Fruit fly (Drosophila melanogaster) whole organism, embryonic: ENCODE results near the gene CG17633.

Experiments
- Ada2b ChIP-seq: fragments of 200-800 bp; sonication (Bioruptor generic); IDR thresholded peaks from 2 replicates; pipeline ENCODE4 v1.3.6; 2022; ENCODE audit warnings: missing biosample characterization, missing genetic modification characterization
- Awh ChIP-seq: fragments of 200-800 bp; sonication (Bioruptor generic); IDR thresholded peaks from 2 replicates; pipeline ENCODE4, ENCODE4 v1.3.6; 2022; ENCODE audit warnings: missing biosample characterization, missing genetic modification characterization
- Bteb2 ChIP-seq: fragments of 200-800 bp; sonication (Bioruptor generic); optimal IDR thresholded peaks from 2 replicates; lab custom pipeline; 2016; ENCODE audit warnings: missing biosample characterization, missing genetic modification characterization
- C15 ChIP-seq: fragments of 200-800 bp; sonication (Bioruptor generic); IDR thresholded peaks from 3 replicates; pipeline ENCODE4 v1.3.6; 2022; ENCODE audit warnings: missing biosample characterization, missing genetic modification characterization
- CG10147 ChIP-seq: fragments of 200-800 bp; sonication (Bioruptor generic); optimal IDR thresholded peaks from 2 replicates; lab custom pipeline; 2019; ENCODE audit warnings: missing biosample characterization, mild to moderate bottlenecking, missing genetic modification characterization, moderate library complexity
- CG10209 ChIP-seq: fragments of 200-800 bp; sonication (Bioruptor generic); optimal IDR thresholded peaks from 3 replicates; lab custom pipeline; 2017; ENCODE audit warnings: missing biosample characterization, mild to moderate bottlenecking, missing genetic modification characterization, missing genetic modification reagents
- CG10654 ChIP-seq: fragments of 200-800 bp; sonication (Bioruptor generic); optimal IDR thresholded peaks from 2 replicates; lab custom pipeline; 2016; ENCODE audit warnings: missing biosample characterization, missing genetic modification characterization
- CG11247 ChIP-seq: fragments of 200-800 bp; sonication (Bioruptor generic); IDR thresholded peaks from 2 replicates; pipeline ENCODE4 v1.3.6; 2022; ENCODE audit warnings: missing biosample characterization, missing genetic modification characterization
- CG11723 ChIP-seq: fragments of 200-800 bp; sonication (Bioruptor generic); optimal IDR thresholded peaks from 2 replicates; lab custom pipeline; 2017; ENCODE audit warnings: missing biosample characterization, mild to moderate bottlenecking, missing genetic modification characterization
- CG17359 ChIP-seq: fragments of 200-800 bp; sonication (Bioruptor generic); optimal IDR thresholded peaks from 3 replicates; lab custom pipeline; 2018; ENCODE audit warnings: missing biosample characterization, mild to moderate bottlenecking, missing genetic modification characterization, moderate library complexity
- CG17612 ChIP-seq: fragments of 200-800 bp; sonication (Bioruptor generic); IDR thresholded peaks from 2 replicates; pipeline ENCODE4 v1.3.6; 2022; ENCODE audit warnings: missing biosample characterization, missing genetic modification characterization
- CG18599 ChIP-seq: fragments of 200-800 bp; sonication (Bioruptor generic); optimal IDR thresholded peaks from 3 replicates; lab custom pipeline; 2017; ENCODE audit warnings: missing biosample characterization, missing genetic modification characterization, mild to moderate bottlenecking, moderate library complexity, missing genetic modification reagents
- CG32767 ChIP-seq: fragments of 200-800 bp; sonication (Bioruptor generic); IDR thresholded peaks from 2 replicates; pipeline ENCODE4 v1.3.6; 2022; ENCODE audit warnings: missing biosample characterization, missing genetic modification characterization
- CG33213 ChIP-seq: fragments of 200-800 bp; sonication (Bioruptor generic); optimal IDR thresholded peaks from 3 replicates; lab custom pipeline; 2016; ENCODE audit warnings: missing biosample characterization, missing genetic modification characterization
- CG4360 ChIP-seq: fragments of 200-800 bp; sonication (Bioruptor generic); IDR thresholded peaks from 2 replicates; pipeline ENCODE4 v1.3.6; 2022; ENCODE audit warnings: missing biosample characterization, missing genetic modification characterization
- CG4424 ChIP-seq: fragments of 200-800 bp; sonication (Bioruptor generic); optimal IDR thresholded peaks from 3 replicates; lab custom pipeline; 2016; ENCODE audit warnings: missing biosample characterization, missing genetic modification characterization
- CG4707 ChIP-seq: fragments of 200-800 bp; sonication (Bioruptor generic); optimal IDR thresholded peaks from 2 replicates; lab custom pipeline; 2018; ENCODE audit warnings: missing biosample characterization, mild to moderate bottlenecking, missing genetic modification characterization, moderate library complexity
- CG5180 ChIP-seq: fragments of 200-800 bp; sonication (Bioruptor generic); optimal IDR thresholded peaks from 3 replicates; lab custom pipeline; 2017; ENCODE audit warnings: missing biosample characterization, missing genetic modification characterization, mild to moderate bottlenecking, moderate library complexity, missing genetic modification reagents
- CG7372 ChIP-seq: fragments of 200-800 bp; sonication (Bioruptor generic); IDR thresholded peaks from 2 replicates; pipeline ENCODE4 v1.3.6; 2022; ENCODE audit warnings: missing biosample characterization, missing genetic modification characterization
- CG7987 ChIP-seq: fragments of 200-800 bp; sonication (Bioruptor generic); optimal IDR thresholded peaks from 2 replicates; lab custom pipeline; 2018; ENCODE audit warnings: missing biosample characterization, mild to moderate bottlenecking, missing genetic modification characterization, moderate library complexity
- CG9609 ChIP-seq: fragments of 200-800 bp; sonication (Bioruptor generic); optimal IDR thresholded peaks from 3 replicates; lab custom pipeline; 2016; ENCODE audit warnings: missing biosample characterization, missing genetic modification characterization
- CG9932 ChIP-seq: fragments of 200-800 bp; sonication (Bioruptor generic); IDR thresholded peaks from 2 replicates; pipeline ENCODE4 v1.3.6; 2022; ENCODE audit warnings: missing biosample characterization, missing genetic modification characterization
- CrebB ChIP-seq: fragments of 200-800 bp; sonication (Bioruptor generic); optimal IDR thresholded peaks from 3 replicates; lab custom pipeline; 2018; ENCODE audit warnings: missing biosample characterization, mild to moderate bottlenecking, missing genetic modification characterization
- Dek ChIP-seq: fragments of 200-800 bp; sonication (Bioruptor generic); optimal IDR thresholded peaks from 3 replicates; lab custom pipeline; 2019; ENCODE audit warnings: missing biosample characterization, mild to moderate bottlenecking, missing genetic modification characterization, moderate library complexity
- Dref ChIP-seq: fragments of 200-800 bp; sonication (Bioruptor generic); IDR thresholded peaks from 2 replicates; pipeline ENCODE4 v1.3.6; 2022; ENCODE audit warnings: missing biosample characterization, missing genetic modification characterization
- E2f1 ChIP-seq: fragments of 200-800 bp; sonication (Bioruptor generic); IDR thresholded peaks from 2 replicates; pipeline ENCODE4 v1.3.6; 2022; ENCODE audit warnings: missing biosample characterization, missing genetic modification characterization
- Eip74EF ChIP-seq, 2 experiments: fragments of 200-800 bp in 1 of 2; fragments of >200 bp in 1 of 2; sonication (Bioruptor generic) in 1 of 2; optimal IDR thresholded peaks; 2 replicates each; lab custom pipeline; 2017 to 2019; ENCODE audit warnings: missing biosample characterization in 2 of 2, missing genetic modification characterization in 2 of 2, mild to moderate bottlenecking in 1 of 2, moderate library complexity in 1 of 2
- H2.0 ChIP-seq: fragments of 200-800 bp; sonication (Bioruptor generic); IDR thresholded peaks from 2 replicates; pipeline ENCODE4 v1.3.6; 2022; ENCODE audit warnings: missing biosample characterization, missing genetic modification characterization
- Hey ChIP-seq: fragments of 200-800 bp; sonication (Bioruptor generic); optimal IDR thresholded peaks from 3 replicates; lab custom pipeline; 2018; ENCODE audit warnings: missing biosample characterization, mild to moderate bottlenecking, missing genetic modification characterization
- MESR4 ChIP-seq: fragments of 200-800 bp; sonication (Bioruptor generic); optimal IDR thresholded peaks from 2 replicates; lab custom pipeline; 2018; ENCODE audit warnings: missing biosample characterization, mild to moderate bottlenecking, missing genetic modification characterization, moderate library complexity
- Mrtf ChIP-seq: fragments of 200-800 bp; sonication (Bioruptor generic); IDR thresholded peaks from 3 replicates; pipeline ENCODE4 v1.3.6; 2022; ENCODE audit warnings: missing biosample characterization, missing genetic modification characterization
- Rx ChIP-seq: fragments of 200-800 bp; sonication (Bioruptor generic); IDR thresholded peaks from 2 replicates; pipeline ENCODE4 v1.3.6; 2022; ENCODE audit warnings: missing biosample characterization, missing genetic modification characterization
- TFAM ChIP-seq: fragments of 200-800 bp; sonication (Bioruptor generic); optimal IDR thresholded peaks from 2 replicates; lab custom pipeline; 2017; ENCODE audit warnings: missing biosample characterization, missing genetic modification characterization, inconsistent platforms
- bcd ChIP-seq: fragments of 200-800 bp; sonication (Bioruptor generic); optimal IDR thresholded peaks from 2 replicates; lab custom pipeline; 2017; ENCODE audit warnings: missing biosample characterization, mild to moderate bottlenecking, missing genetic modification characterization
- bsh ChIP-seq, 2 experiments: fragments of 200-800 bp; sonication (Bioruptor generic); optimal IDR thresholded peaks; 2 replicates each; lab custom pipeline; 2017 to 2018; ENCODE audit warnings: mild to moderate bottlenecking in 2 of 2, missing biosample characterization in 2 of 2, missing genetic modification characterization in 2 of 2, moderate library complexity in 1 of 2
- cas ChIP-seq: fragments of 200-800 bp; sonication (Bioruptor generic); IDR thresholded peaks from 2 replicates; pipeline ENCODE4 v1.3.6; 2022; ENCODE audit warnings: missing biosample characterization, missing genetic modification characterization
- chif ChIP-seq, 2 experiments: fragments of 200-800 bp; sonication (Bioruptor generic); optimal IDR thresholded peaks; 3 replicates each; lab custom pipeline; 2016; ENCODE audit warnings: missing biosample characterization in 2 of 2, missing genetic modification characterization in 2 of 2
- ci ChIP-seq: fragments of 200-800 bp; sonication (Bioruptor generic); IDR thresholded peaks from 3 replicates; pipeline ENCODE4 v1.3.6; 2022; ENCODE audit warnings: missing biosample characterization, missing genetic modification characterization
- disco-r ChIP-seq: fragments of 200-800 bp; sonication (Bioruptor generic); optimal IDR thresholded peaks from 2 replicates; lab custom pipeline; 2016; ENCODE audit warnings: missing biosample characterization, missing genetic modification characterization
- fd64A ChIP-seq: fragments of 200-800 bp; sonication (Bioruptor generic); optimal IDR thresholded peaks from 3 replicates; lab custom pipeline; 2018; ENCODE audit warnings: missing biosample characterization, mild to moderate bottlenecking, missing genetic modification characterization
- gcm2 ChIP-seq: fragments of 200-800 bp; sonication (Bioruptor generic); optimal IDR thresholded peaks from 2 replicates; lab custom pipeline; 2016; ENCODE audit warnings: missing biosample characterization, missing genetic modification characterization
- grn ChIP-seq: fragments of 200-800 bp; sonication (Bioruptor generic); optimal IDR thresholded peaks from 3 replicates; lab custom pipeline; 2017; ENCODE audit warnings: missing biosample characterization, missing genetic modification characterization
- gro ChIP-seq: fragments of 200-800 bp; sonication (Bioruptor generic); optimal IDR thresholded peaks from 2 replicates; lab custom pipeline; 2016; ENCODE audit warnings: missing biosample characterization, missing genetic modification characterization
- insv ChIP-seq, 2 experiments: fragments of 200-800 bp; sonication (Bioruptor generic); optimal IDR thresholded peaks; 3 replicates each; lab custom pipeline; 2016 to 2018; ENCODE audit warnings: missing biosample characterization in 2 of 2, missing genetic modification characterization in 2 of 2
- mirr ChIP-seq: fragments of 200-800 bp; sonication (Bioruptor generic); optimal IDR thresholded peaks from 3 replicates; lab custom pipeline; 2018; ENCODE audit warnings: missing biosample characterization, mild to moderate bottlenecking, missing genetic modification characterization
- odd ChIP-seq: fragments of 200-800 bp; sonication (Bioruptor generic); optimal IDR thresholded peaks from 2 replicates; lab custom pipeline; 2017; ENCODE audit warnings: missing biosample characterization, mild to moderate bottlenecking, missing genetic modification characterization
- org-1 ChIP-seq: fragments of 200-800 bp; sonication (Bioruptor generic); optimal IDR thresholded peaks from 2 replicates; lab custom pipeline; 2017; ENCODE audit warnings: missing biosample characterization, missing genetic modification characterization
- otp ChIP-seq: fragments of 200-800 bp; sonication (Bioruptor generic); IDR thresholded peaks from 3 replicates; pipeline ENCODE4, ENCODE4 v1.3.6; 2022; ENCODE audit warnings: missing biosample characterization, missing genetic modification characterization
- sisA ChIP-seq: fragments of 200-800 bp; sonication (Bioruptor generic); IDR thresholded peaks from 2 replicates; pipeline ENCODE4 v1.3.6; 2022; ENCODE audit warnings: missing biosample characterization, missing genetic modification characterization
- twi ChIP-seq: fragments of 200-800 bp; optimal IDR thresholded peaks from 2 replicates; lab custom pipeline; 2019; ENCODE audit warnings: missing biosample characterization, mild to moderate bottlenecking, missing genetic modification characterization, moderate library complexity
- unc-4 ChIP-seq: fragments of 200-800 bp; sonication (Bioruptor generic); IDR thresholded peaks from 2 replicates; pipeline ENCODE4 v1.3.6; 2022; ENCODE audit warnings: missing biosample characterization, missing genetic modification characterization; ENCODE audit not compliant: partially characterized antibody

The CG17633 gene

dm6 chr2L:9782176-9782581, 13.3 kb downstream of the CG17633 start, which contains the start of gene IP3K1 (continued):
- TF ChIP-seq CrebB (tag; lab: Kevin White, UChicago) (peak; percentile 61), otp (GFP tag; lab: Robert Waterston, UW) (peak; percentile 57; the same call in 1 of the 3 replicates), twi (peak; percentile 63), gcm2 (GFP tag; lab: Kevin White, UChicago) (no peak), CG10209 (GFP tag; lab: Kevin White, UChicago) (no peak), Eip74EF (GFP tag; optimal IDR thresholded peaks at IDR 0.05; lab: Kevin White, UChicago) (peak in 1 of 2 experiments; percentile 61), MESR4 (GFP tag; lab: Kevin White, UChicago) (no peak), TFAM (GFP tag; lab: Kevin White, UChicago) (no peak), mirr (peak; percentile 67), bsh (GFP tag; optimal IDR thresholded peaks at IDR 0.05; lab: Kevin White, UChicago) (peak in 1 of 2 experiments; percentile 25), CG10654 (GFP tag; lab: Kevin White, UChicago) (no peak), CG4424 (GFP tag; lab: Kevin White, UChicago) (no peak), ci (GFP tag; lab: Robert Waterston, UW) (peak; percentile 73; the same call in 2 of the 3 replicates), Hey (tag; lab: Kevin White, UChicago) (no peak), cas (GFP tag; lab: Robert Waterston, UW) (no peak), CG32767 (no peak), Mrtf (no peak), CG9609 (no peak), Ada2b (GFP tag; lab: Robert Waterston, UW) (peak; percentile 39; the same call in 1 of the 2 replicates), fd64A (GFP tag; lab: Kevin White, UChicago) (peak; percentile 67), C15 (GFP tag; lab: Robert Waterston, UW) (no peak), Bteb2 (GFP tag; lab: Kevin White, UChicago) (no peak), org-1 (GFP tag; lab: Kevin White, UChicago) (no peak), Rx (no peak), chif (GFP tag; optimal IDR thresholded peaks at IDR 0.05; lab: Kevin White, UChicago) (no peak), CG17612 (GFP tag; lab: Robert Waterston, UW) (no peak), CG33213 (GFP tag; lab: Kevin White, UChicago) (no peak), insv (GFP tag; optimal IDR thresholded peaks at IDR 0.05; lab: Kevin White, UChicago) (no peak), CG7987 (GFP tag; lab: Kevin White, UChicago) (peak; percentile 66), CG18599 (GFP tag; lab: Kevin White, UChicago) (peak; percentile 45), CG11247 (GFP tag; lab: Robert Waterston, UW) (peak; percentile 48; the same call in 1 of the 2 replicates), Awh (GFP tag; lab: Robert Waterston, UW) (peak; percentile 44; the same call in 1 of the 2 replicates), disco-r (GFP tag; lab: Kevin White, UChicago) (no peak), unc-4 (peak; percentile 60), bcd (GFP tag; lab: Kevin White, UChicago) (peak; percentile 27), odd (GFP tag; lab: Kevin White, UChicago) (peak; percentile 59), H2.0 (GFP tag; lab: Robert Waterston, UW) (no peak), CG17359 (tag; lab: Kevin White, UChicago) (peak; percentile 26), E2f1 (GFP tag; lab: Robert Waterston, UW) (peak; percentile 30; the same call in 1 of the 2 replicates), Dref (0 out of 2 replicates have a peak, but pooled peaks have one; percentile 10), sisA (GFP tag; lab: Robert Waterston, UW) (no peak), CG4360 (GFP tag; lab: Robert Waterston, UW) (peak; percentile 16; the same call in 1 of the 2 replicates), CG7372 (GFP tag; lab: Robert Waterston, UW) (no peak), CG4707 (GFP tag; lab: Kevin White, UChicago) (peak; percentile 8), CG5180 (GFP tag; lab: Kevin White, UChicago) (no peak), CG11723 (GFP tag; lab: Kevin White, UChicago) (no peak), CG9932 (GFP tag; lab: Robert Waterston, UW) (peak; percentile 42; the same call in 1 of the 2 replicates), Dek (no peak), CG10147 (peak; percentile 20), gro (peak; percentile 82), grn (GFP tag; lab: Kevin White, UChicago) (peak; percentile 60)
